Worm (Caenorhabditis elegans): ENCODE data around the gene clec-36.

clec-36 gene

ce11 chrV:16848498-16848897, at the start of gene clec-36, which contains the start of gene clec-26:
TSS of gene clec-36 (minus strand) at chrV:16848598.
TSS of gene clec-26 (plus strand) at chrV:16848611.
- TF ChIP-seq ceh-13 (GFP tag; optimal IDR thresholded peaks at IDR 0.05) (no peak), pes-1 (GFP tag; IDR thresholded peaks at IDR 0.05) (no peak)

DNA sequence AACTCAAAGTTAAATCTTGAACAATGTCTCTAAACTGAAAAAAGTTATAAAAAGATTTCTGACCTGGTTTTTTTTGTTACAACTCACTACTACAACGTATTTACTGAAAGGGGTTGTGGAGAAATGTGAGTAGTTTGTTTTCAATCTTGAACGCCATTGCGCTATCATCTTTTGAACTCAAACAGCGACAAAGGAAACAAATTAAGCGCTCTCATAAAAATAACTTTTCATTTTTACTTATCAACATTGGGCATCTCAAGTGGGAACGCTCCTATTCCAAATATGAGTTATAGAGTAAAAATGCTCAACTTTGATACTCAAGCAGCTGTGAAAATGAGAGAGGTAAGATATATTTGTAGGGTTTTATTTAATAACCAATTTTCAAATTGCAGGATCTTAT, 45.0 kb upstream of the clec-36 start, which contains the start of gene F09C6.15:
TSS of gene F09C6.15 (plus strand) at position 301 of the 400 bp plus-strand sequence.
- TF ChIP-seq ets-7 (tag; optimal IDR thresholded peaks at IDR 0.05) = no peak
- TF ChIP-seq sea-1 (GFP tag; conservative IDR thresholded peaks at IDR 0.05) = no peak
- TF ChIP-seq aly-1 (tag; optimal IDR thresholded peaks at IDR 0.05) = no peak
- no peak for TF ChIP-seq tbx-37 (GFP tag; conservative IDR thresholded peaks at IDR 0.05)
- no peak for TF ChIP-seq scrt-1 (GFP tag; IDR thresholded peaks at IDR 0.05)

ce11 chrV:16888788-16889325, 40.5 kb upstream of the clec-36 start, which contains the start of the genes ifas-2 and fbxa-44:
TSS of gene ifas-2 (minus strand) at chrV:16888888.
TSS of gene fbxa-44 (plus strand) at chrV:16889275.
- TF ChIP-seq ama-1 (optimal IDR thresholded peaks at IDR 0.05) (no peak), hnd-1 (tag; optimal IDR thresholded peaks at IDR 0.05) (no peak), ceh-13 (GFP tag; optimal IDR thresholded peaks at IDR 0.05) (no peak), F13C5.2 (tag; optimal IDR thresholded peaks at IDR 0.05) (no peak), flt-1 (GFP tag; IDR thresholded peaks at IDR 0.05) (no peak), ceh-36 (tag; optimal IDR thresholded peaks at IDR 0.05) (no peak), hmg-4 (GFP tag; optimal IDR thresholded peaks at IDR 0.05) (no peak)

- TF ChIP-seq tbx-37 (GFP tag; conservative IDR thresholded peaks at IDR 0.05) (no peak), tbx-11 (GFP tag; IDR thresholded peaks at IDR 0.05) (no peak), hnd-1 (tag; optimal IDR thresholded peaks at IDR 0.05) (no peak), sea-1 (GFP tag; conservative IDR thresholded peaks at IDR 0.05) (no peak), hmbx-1 (tag; optimal IDR thresholded peaks at IDR 0.05) (no peak)
These were observed 36.3 kb upstream of the clec-36 start, which contains the start of gene F09C6.13 for ce11 chrV:16884744-16885143. TSS of gene F09C6.13 (plus strand) at chrV:16885044.

DNA sequence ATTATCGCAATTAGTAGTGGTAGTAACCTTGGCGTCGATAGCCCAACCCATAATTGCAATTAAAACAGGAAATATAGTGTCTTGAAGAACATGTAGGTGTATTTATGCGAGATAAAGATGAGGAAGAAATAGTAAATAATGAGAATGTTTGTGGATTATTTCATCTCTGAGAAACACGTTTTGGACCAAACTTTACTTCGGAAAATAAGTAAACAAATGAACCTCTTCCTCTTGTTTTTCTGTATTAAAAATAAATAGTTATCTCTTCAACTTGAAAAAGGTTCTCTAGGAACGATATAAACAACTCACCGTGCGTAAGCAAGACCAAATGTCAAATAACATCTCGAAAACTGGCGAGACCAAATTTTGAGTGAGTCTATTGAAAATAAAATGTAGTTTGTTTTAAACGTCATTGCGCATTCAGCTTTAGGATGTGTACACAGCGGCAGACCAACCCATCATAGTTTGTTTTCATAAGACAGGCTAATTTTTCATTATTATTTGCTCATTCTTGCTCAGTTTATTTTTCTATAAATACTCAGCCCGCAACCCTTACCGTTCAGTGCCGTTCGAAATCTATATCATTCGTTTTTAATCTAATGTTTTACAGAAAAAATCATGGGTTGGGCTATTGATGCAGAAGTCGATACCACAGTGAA, 34.0 kb upstream of the clec-36 start, which contains the start of the genes F09C6.11 and F09C6.12:
TSS of gene F09C6.11 (minus strand) at position 51 of the 659 bp plus-strand sequence.
TSS of gene F09C6.12 (plus strand) at position 609 of the 659 bp plus-strand sequence.
- no peak for TF ChIP-seq tbx-37 (GFP tag; conservative IDR thresholded peaks at IDR 0.05)
- no peak for TF ChIP-seq tra-4 (tag; optimal IDR thresholded peaks at IDR 0.05)
- no peak for TF ChIP-seq ceh-36 (tag; optimal IDR thresholded peaks at IDR 0.05)
- TF ChIP-seq B0310.2 (tag; optimal IDR thresholded peaks at IDR 0.05) = no peak
- TF ChIP-seq flt-1 (GFP tag; IDR thresholded peaks at IDR 0.05) = no peak
- no peak for TF ChIP-seq hmbx-1 (tag; optimal IDR thresholded peaks at IDR 0.05)
- no peak for TF ChIP-seq sea-1 (GFP tag; conservative IDR thresholded peaks at IDR 0.05)
- TF ChIP-seq aly-1 (tag; optimal IDR thresholded peaks at IDR 0.05) = no peak
- TF ChIP-seq ama-1 (optimal IDR thresholded peaks at IDR 0.05) = no peak
- no peak for TF ChIP-seq tbx-11 (GFP tag; IDR thresholded peaks at IDR 0.05)
- TF ChIP-seq F13C5.2 (tag; optimal IDR thresholded peaks at IDR 0.05) = no peak
- TF ChIP-seq ceh-13 (GFP tag; optimal IDR thresholded peaks at IDR 0.05) = no peak
- no peak for TF ChIP-seq ets-7 (tag; optimal IDR thresholded peaks at IDR 0.05)
- no peak for TF ChIP-seq pes-1 (GFP tag; IDR thresholded peaks at IDR 0.05)
- no peak for TF ChIP-seq hmg-4 (GFP tag; optimal IDR thresholded peaks at IDR 0.05)
- no peak for TF ChIP-seq hnd-1 (tag; optimal IDR thresholded peaks at IDR 0.05)
- TF ChIP-seq scrt-1 (GFP tag; IDR thresholded peaks at IDR 0.05) = no peak

ce11 chrV:16880679-16881078, 32.3 kb upstream of the clec-36 start, which contains the start of gene F09C6.14:
TSS of gene F09C6.14 (plus strand) at chrV:16880979.
- TF ChIP-seq ceh-13 (GFP tag; optimal IDR thresholded peaks at IDR 0.05) = no peak
- TF ChIP-seq sea-1 (GFP tag; conservative IDR thresholded peaks at IDR 0.05) = no peak
- TF ChIP-seq F13C5.2 (tag; optimal IDR thresholded peaks at IDR 0.05) = no peak
- TF ChIP-seq aly-1 (tag; optimal IDR thresholded peaks at IDR 0.05) = no peak
- TF ChIP-seq tbx-37 (GFP tag; conservative IDR thresholded peaks at IDR 0.05) = no peak
- no peak for TF ChIP-seq B0310.2 (tag; optimal IDR thresholded peaks at IDR 0.05)
- TF ChIP-seq pes-1 (GFP tag; IDR thresholded peaks at IDR 0.05) = no peak
- TF ChIP-seq tbx-11 (GFP tag; IDR thresholded peaks at IDR 0.05) = no peak
- TF ChIP-seq hmg-4 (GFP tag; optimal IDR thresholded peaks at IDR 0.05) = no peak
- TF ChIP-seq ets-7 (tag; optimal IDR thresholded peaks at IDR 0.05) = no peak
- TF ChIP-seq ceh-36 (tag; optimal IDR thresholded peaks at IDR 0.05) = no peak
- no peak for TF ChIP-seq tra-4 (tag; optimal IDR thresholded peaks at IDR 0.05)

DNA sequence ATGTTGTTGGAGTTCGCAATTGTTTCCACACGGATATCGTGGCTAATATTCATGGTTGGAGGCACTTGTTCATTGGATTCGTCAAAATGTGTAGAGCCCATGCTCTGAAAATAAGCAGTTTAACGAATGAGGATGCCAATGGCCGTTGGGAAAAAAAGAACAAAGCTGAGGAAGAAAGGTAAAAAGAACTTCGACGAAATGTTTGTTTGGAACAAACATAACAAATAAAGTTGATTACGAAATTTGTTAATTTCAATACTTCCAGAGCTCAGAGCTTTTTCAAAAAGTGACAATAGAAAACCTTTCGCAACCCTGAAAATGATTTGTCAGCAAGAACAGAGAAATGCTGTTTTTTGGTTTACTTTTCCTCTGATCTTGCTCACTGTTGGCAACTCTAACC, 31.7 kb upstream of the clec-36 start, which contains the start of gene F09C6.3:
TSS of gene F09C6.3 (minus strand) at position 101 of the 400 bp plus-strand sequence.
- no peak for TF ChIP-seq ama-1 (optimal IDR thresholded peaks at IDR 0.05)
- no peak for TF ChIP-seq ceh-13 (GFP tag; optimal IDR thresholded peaks at IDR 0.05)
- TF ChIP-seq flt-1 (GFP tag; IDR thresholded peaks at IDR 0.05) = no peak
- no peak for TF ChIP-seq tbx-11 (GFP tag; IDR thresholded peaks at IDR 0.05)
- no peak for TF ChIP-seq hmbx-1 (tag; optimal IDR thresholded peaks at IDR 0.05)
- no peak for TF ChIP-seq pes-1 (GFP tag; IDR thresholded peaks at IDR 0.05)
- TF ChIP-seq hnd-1 (tag; optimal IDR thresholded peaks at IDR 0.05) = no peak
- TF ChIP-seq hmg-4 (GFP tag; optimal IDR thresholded peaks at IDR 0.05) = no peak
- no peak for TF ChIP-seq F13C5.2 (tag; optimal IDR thresholded peaks at IDR 0.05)
- no peak for TF ChIP-seq B0310.2 (tag; optimal IDR thresholded peaks at IDR 0.05)
- no peak for TF ChIP-seq ets-7 (tag; optimal IDR thresholded peaks at IDR 0.05)
- TF ChIP-seq ceh-36 (tag; optimal IDR thresholded peaks at IDR 0.05) = no peak
- no peak for TF ChIP-seq scrt-1 (GFP tag; IDR thresholded peaks at IDR 0.05)
- no peak for TF ChIP-seq aly-1 (tag; optimal IDR thresholded peaks at IDR 0.05)
- no peak for TF ChIP-seq tbx-37 (GFP tag; conservative IDR thresholded peaks at IDR 0.05)
- no peak for TF ChIP-seq sea-1 (GFP tag; conservative IDR thresholded peaks at IDR 0.05)
- no peak for TF ChIP-seq tra-4 (tag; optimal IDR thresholded peaks at IDR 0.05)
